Worm (Caenorhabditis elegans): ENCODE data around the gene ins-6.

ins-6 gene

DNA sequence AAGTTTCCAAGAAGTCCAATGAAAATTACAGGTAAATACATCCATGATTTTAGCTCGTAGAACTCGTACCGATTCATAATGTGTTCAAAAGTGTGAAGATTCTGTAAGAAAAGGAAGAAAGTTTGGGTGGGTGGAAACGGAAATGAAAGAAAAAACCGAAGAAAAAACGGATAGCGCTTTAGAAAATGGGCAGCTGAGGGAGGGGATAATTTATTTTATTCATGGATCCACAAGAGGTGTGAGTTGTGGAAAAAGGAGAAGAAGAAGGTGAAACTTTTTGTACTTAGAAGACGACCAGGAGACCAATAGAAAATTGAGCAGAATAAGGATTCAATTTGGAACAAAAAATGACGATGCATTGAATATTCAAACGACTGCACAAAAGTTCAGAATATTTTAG lies 30.9 kb downstream of the ins-6 start, which contains the start of gene frpr-16:
frpr-16 (minus strand) TSS at position 101 of the 400 bp plus-strand sequence.
- no peak for TF ChIP-seq tbp1 (GFP tag; optimal IDR thresholded peaks at IDR 0.05)
- TF ChIP-seq ets-4 (GFP tag; optimal IDR thresholded peaks at IDR 0.05), result no peak
- no peak for TF ChIP-seq T26A5.8 (tag; optimal IDR thresholded peaks at IDR 0.05)

DNA sequence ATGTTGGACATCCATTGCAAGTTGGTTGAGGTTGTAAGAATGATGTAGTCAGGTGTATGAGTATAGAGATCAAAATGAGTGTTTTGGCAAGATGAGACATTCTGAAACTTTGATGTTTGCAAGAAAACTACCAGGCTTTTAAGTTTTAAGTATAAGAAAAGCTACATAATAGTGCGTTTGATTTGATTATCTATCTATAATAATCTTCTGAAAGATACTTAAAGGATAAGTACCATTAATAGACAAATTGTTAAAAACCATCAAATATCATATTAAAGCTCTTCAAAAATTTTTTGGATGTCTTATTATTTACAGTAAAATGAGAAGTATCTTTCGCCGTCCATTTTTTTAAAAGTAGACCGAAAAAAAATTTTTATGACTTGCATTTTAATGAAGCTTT lies 42.9 kb downstream of the ins-6 start, which contains the start of gene R12C12.10:
R12C12.10 (minus strand) TSS at position 101 of the 400 bp plus-strand sequence.
- no peak for TF ChIP-seq snpc-3.4 (tag; optimal IDR thresholded peaks at IDR 0.05)
- TF ChIP-seq aptf-2 (GFP tag; conservative IDR thresholded peaks at IDR 0.05), result no peak
- TF ChIP-seq Y53F4B.3 (GFP tag; IDR thresholded peaks at IDR 0.05), result no peak
- no peak for TF ChIP-seq T07F8.4 (tag; optimal IDR thresholded peaks at IDR 0.05)
- TF ChIP-seq gei-17 (GFP tag; optimal IDR thresholded peaks at IDR 0.05), result no peak
- TF ChIP-seq madf-10 (tag; optimal IDR thresholded peaks at IDR 0.05), result no peak
- no peak for TF ChIP-seq pbrm-1 (GFP tag; IDR thresholded peaks at IDR 0.05)
- no peak for TF ChIP-seq rcor-1 (GFP tag; IDR thresholded peaks at IDR 0.05)
- no peak for TF ChIP-seq fkh-3 (tag; optimal IDR thresholded peaks at IDR 0.05)

DNA sequence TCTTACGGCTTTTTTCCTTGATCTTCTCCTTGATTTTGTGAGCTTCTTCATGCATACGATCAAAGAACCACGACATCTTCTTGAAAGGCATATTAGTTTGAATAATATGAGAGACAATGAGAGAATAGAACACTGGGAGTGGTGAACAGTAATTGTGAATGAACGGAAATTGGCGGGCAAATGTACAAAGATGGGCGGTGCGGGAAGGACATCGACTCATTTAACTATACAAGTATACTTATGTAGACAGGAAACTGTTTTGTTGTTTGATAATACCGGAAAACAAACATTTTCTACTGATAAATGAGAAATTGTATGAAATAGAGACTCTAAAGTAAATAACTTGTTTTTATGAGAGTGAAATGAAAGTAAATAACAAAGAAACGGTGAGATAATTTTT lies 44.8 kb downstream of the ins-6 start, which contains the start of gene R12C12.5:
R12C12.5 (minus strand) TSS at position 101 of the 400 bp plus-strand sequence.
- TF ChIP-seq efl-1 (GFP tag; optimal IDR thresholded peaks at IDR 0.05) (peak; percentile 37), madf-8 (GFP tag; conservative IDR thresholded peaks at IDR 0.05) (0 out of 2 replicates have a peak, but pooled peaks have one; percentile 27), nhr-179 (tag; optimal IDR thresholded peaks at IDR 0.05) (no peak)

DNA sequence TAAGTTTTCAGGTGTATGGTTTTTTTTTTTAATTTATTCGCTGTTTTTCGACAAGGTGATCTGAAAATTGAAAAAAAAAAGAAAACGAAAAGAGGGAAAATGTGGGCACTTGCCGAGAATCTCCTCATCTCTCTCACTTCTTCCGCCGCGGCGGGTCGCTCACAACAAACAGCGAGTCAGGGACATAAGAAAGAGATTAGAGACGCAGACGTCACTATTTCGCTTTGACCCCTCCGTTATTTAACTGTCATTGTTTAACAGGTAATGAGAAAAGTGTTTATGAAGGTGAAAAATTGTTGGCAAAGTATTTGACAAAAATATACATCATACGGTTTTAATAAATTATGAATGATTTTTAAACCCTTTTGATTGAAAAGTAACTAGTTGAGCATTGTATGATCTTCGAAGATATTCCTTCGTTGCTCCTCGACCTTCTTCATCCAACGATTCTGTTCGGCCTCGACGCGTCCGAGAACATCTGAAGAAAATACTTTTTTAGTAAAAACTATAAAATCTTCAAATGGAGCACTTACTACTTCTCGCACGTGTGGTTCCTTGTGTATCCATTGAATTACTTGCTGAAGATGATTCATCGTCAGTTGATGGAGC lies 45.9 kb downstream of the ins-6 start:
- no peak for TF ChIP-seq F55B11.4 (tag; optimal IDR thresholded peaks at IDR 0.05; ENCODE audit: borderline replicate concordance, insufficient read depth)
- TF ChIP-seq Y56A3A.18 (GFP tag; IDR thresholded peaks at IDR 0.05), result no peak
- no peak for TF ChIP-seq pha-4 (tag; optimal IDR thresholded peaks at IDR 0.05)
- TF ChIP-seq ztf-18 (tag; optimal IDR thresholded peaks at IDR 0.05), result peak; percentile 60
- peak; percentile 36; the same call in 1 of the 2 replicates for TF ChIP-seq madf-6 (GFP tag; IDR thresholded peaks at IDR 0.05)

DNA sequence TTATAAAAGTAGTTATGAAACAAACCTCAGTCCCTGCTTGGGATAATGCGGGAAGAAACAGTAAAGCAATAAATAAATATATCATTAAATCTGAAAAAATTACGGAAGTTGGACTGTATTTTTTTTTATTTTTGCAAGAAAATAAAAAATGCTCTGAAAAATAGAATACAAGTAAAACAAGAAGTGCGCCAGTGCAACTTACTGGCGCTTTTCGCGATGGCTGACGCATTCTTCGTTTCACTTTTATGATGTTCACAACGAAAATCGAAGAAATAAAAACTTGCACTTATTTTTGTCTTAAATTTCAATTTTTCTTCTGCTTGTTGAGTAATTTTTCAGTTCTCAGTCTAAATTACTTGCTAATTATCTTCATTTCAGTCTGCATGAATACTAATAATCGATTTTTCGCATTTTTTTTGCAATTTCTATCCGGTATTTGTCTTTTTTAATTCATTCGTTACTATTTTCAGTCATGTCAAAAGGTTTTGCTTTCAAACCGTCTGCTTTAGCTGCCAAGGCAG lies 47.5 kb downstream of the ins-6 start, which contains the start of the genes R12C12.6 and ran-5:
R12C12.6 (minus strand) TSS at position 229 of the 521 bp plus-strand sequence.
ran-5 (plus strand) TSS at position 471 of the 521 bp plus-strand sequence.
- TF ChIP-seq B0336.3 (GFP tag; IDR thresholded peaks at IDR 0.05), result peak; percentile 65; the same call in 1 of the 2 replicates
- no peak for TF ChIP-seq F52B5.7 (tag; optimal IDR thresholded peaks at IDR 0.05)
- TF ChIP-seq zfh-2 (GFP tag; conservative IDR thresholded peaks at IDR 0.05), result no peak
- TF ChIP-seq ekl-4 (GFP tag; IDR thresholded peaks at IDR 0.05), result peak; percentile 77
- TF ChIP-seq hlh-26 (GFP tag; conservative IDR thresholded peaks at IDR 0.05), result no peak
- TF ChIP-seq attf-5 (GFP tag; optimal IDR thresholded peaks at IDR 0.05), result peak; percentile 50
- TF ChIP-seq hsf-1 (GFP tag; IDR thresholded peaks at IDR 0.05), result 0 out of 2 replicates have a peak, but pooled peaks have one; percentile 38
- peak; percentile 47; the same call in 1 of the 2 replicates for TF ChIP-seq hmg-1.2 (GFP tag; IDR thresholded peaks at IDR 0.05)
- peak; percentile 73 for TF ChIP-seq tlf-1 (GFP tag; optimal IDR thresholded peaks at IDR 0.05)
- TF ChIP-seq zim-3 (tag; optimal IDR thresholded peaks at IDR 0.05), result no peak
- no peak for TF ChIP-seq ceh-40 (GFP tag; IDR thresholded peaks at IDR 0.05)
- peak; percentile 62 for TF ChIP-seq lir-1 (GFP tag; conservative IDR thresholded peaks at IDR 0.05)
- TF ChIP-seq ceh-27 (GFP tag; optimal IDR thresholded peaks at IDR 0.05), result peak; percentile 13
- no peak for TF ChIP-seq ztf-6 (GFP tag; IDR thresholded peaks at IDR 0.05)
- TF ChIP-seq nhr-120 (GFP tag; IDR thresholded peaks at IDR 0.05), result no peak
- no peak for TF ChIP-seq hlh-12 (tag; optimal IDR thresholded peaks at IDR 0.05)
- TF ChIP-seq sea-2 (GFP tag; IDR thresholded peaks at IDR 0.05), result no peak
- TF ChIP-seq ZK185.1 (tag; optimal IDR thresholded peaks at IDR 0.05; ENCODE audit: poor library complexity, severe bottlenecking), result peak; percentile 68
- peak; percentile 89 for TF ChIP-seq Y53G8AR.9 (GFP tag; conservative IDR thresholded peaks at IDR 0.05)
- TF ChIP-seq snpc-1.3 (tag; optimal IDR thresholded peaks at IDR 0.05; ENCODE audit: insufficient read depth), result peak; percentile 11
- peak; percentile 69 for TF ChIP-seq rcor-1 (GFP tag; IDR thresholded peaks at IDR 0.05)
- TF ChIP-seq ceh-79 (tag; optimal IDR thresholded peaks at IDR 0.05), result no peak
- no peak for TF ChIP-seq T26A5.8 (tag; optimal IDR thresholded peaks at IDR 0.05)
